Worm (Caenorhabditis elegans) whole organism, L4 larva: ENCODE results near the gene F13H6.5.

ENCODE experiments used
- Y105C5A.15 ChIP-seq: fragments of 200-800 bp; sonication (Bioruptor generic); IDR thresholded peaks from 2 replicates; pipeline ENCODE4 v1.3.6; 2022; ENCODE audit warnings: missing genetic modification characterization, missing compliant biosample characterization
- aha-1 ChIP-seq: fragments of 150-350 bp; peaks from one replicate; lab custom pipeline; 2014; ENCODE audit warnings: missing biosample characterization, missing genetic modification characterization
- attf-4 ChIP-seq: sonication (generic microtip); optimal IDR thresholded peaks from 3 replicates; lab custom pipeline; 2017; ENCODE audit warnings: missing biosample characterization, missing genetic modification characterization
- ceh-20 ChIP-seq: fragments of 200-800 bp; sonication (Bioruptor generic); IDR thresholded peaks from 2 replicates; pipeline ENCODE4 v1.3.6; 2022; ENCODE audit warnings: missing genetic modification reagents, missing genetic modification characterization, missing compliant biosample characterization
- ceh-82 ChIP-seq: sonication (generic microtip); optimal IDR thresholded peaks from 2 replicates; lab custom pipeline; 2017; ENCODE audit warnings: missing biosample characterization, missing genetic modification characterization
- daf-16 ChIP-seq, 3 experiments: sonication (generic microtip); optimal IDR thresholded peaks; 2 replicates each; lab custom pipeline; 2016 to 2017; ENCODE audit warnings: missing genetic modification characterization in 3 of 3, missing genetic modification reagents in 3 of 3, mild to moderate bottlenecking in 2 of 3, missing compliant biosample characterization in 2 of 3, missing biosample characterization in 1 of 3, moderate library complexity in 1 of 3
- dmd-6 ChIP-seq: fragments of 200-800 bp; sonication (Bioruptor generic); IDR thresholded peaks from 2 replicates; pipeline ENCODE4 v1.3.6; 2022; ENCODE audit warnings: missing genetic modification reagents, missing genetic modification characterization, missing compliant biosample characterization
- dve-1 ChIP-seq: sonication (generic microtip); optimal IDR thresholded peaks from 2 replicates; lab custom pipeline; 2017; ENCODE audit warnings: antibody characterized with exemption, mild to moderate bottlenecking, missing genetic modification characterization, missing compliant biosample characterization; ENCODE audit not compliant: insufficient read depth
- fkh-10 ChIP-seq: fragments of 150-350 bp; optimal IDR thresholded peaks from 2 replicates; lab custom pipeline; 2014; ENCODE audit warnings: missing biosample characterization, missing genetic modification reagents, missing genetic modification characterization
- hif-1 ChIP-seq, 2 experiments: sonication (generic microtip); optimal IDR thresholded peaks; 2 replicates each; lab custom pipeline; 2016 to 2017; ENCODE audit warnings: missing compliant biosample characterization in 2 of 2, missing genetic modification characterization in 2 of 2, missing genetic modification reagents in 2 of 2, missing genotype in 2 of 2, mild to moderate bottlenecking in 1 of 2
- hlh-11 ChIP-seq: fragments of 200-800 bp; sonication (Bioruptor generic); optimal IDR thresholded peaks from 2 replicates; lab custom pipeline; 2018; ENCODE audit warnings: mild to moderate bottlenecking, missing genetic modification characterization, missing compliant biosample characterization
- hlh-30 ChIP-seq: sonication (generic microtip); optimal IDR thresholded peaks from 2 replicates; lab custom pipeline; 2017; ENCODE audit warnings: antibody characterized with exemption, mild to moderate bottlenecking, missing genetic modification characterization, missing compliant biosample characterization; ENCODE audit not compliant: insufficient read depth
- lin-1 ChIP-seq: fragments of 200-800 bp; sonication (Bioruptor generic); IDR thresholded peaks from 2 replicates; pipeline ENCODE4 v1.3.6; 2022; ENCODE audit warnings: missing genetic modification reagents, missing genetic modification characterization, missing compliant biosample characterization
- lin-13 ChIP-seq: fragments of 150-350 bp; optimal IDR thresholded peaks from 2 replicates; lab custom pipeline; 2014; ENCODE audit warnings: missing biosample characterization, missing genetic modification reagents, missing genetic modification characterization
- lin-29 ChIP-seq: fragments of 200-800 bp; sonication (Bioruptor generic); IDR thresholded peaks from 2 replicates; pipeline ENCODE4 v1.3.6; 2022; ENCODE audit warnings: missing genetic modification reagents, missing genetic modification characterization, missing compliant biosample characterization
- lir-3 ChIP-seq: sonication (generic microtip); optimal IDR thresholded peaks from 2 replicates; lab custom pipeline; 2016; ENCODE audit warnings: mild to moderate bottlenecking, missing genetic modification characterization, missing compliant biosample characterization
- lsy-2 ChIP-seq, 2 experiments: fragments of 150-350 bp in 1 of 2; sonication (generic microtip) in 1 of 2; optimal IDR thresholded peaks; 2 replicates each; lab custom pipeline; 2014 to 2017; ENCODE audit warnings: missing biosample characterization in 2 of 2, missing genetic modification characterization in 2 of 2
- mes-2 ChIP-seq: sonication (generic microtip); optimal IDR thresholded peaks from 2 replicates; lab custom pipeline; 2016; ENCODE audit warnings: missing genotype, mild to moderate bottlenecking, missing genetic modification characterization, missing compliant biosample characterization; ENCODE audit not compliant: poor library complexity, severe bottlenecking
- nhr-28 ChIP-seq: fragments of 150-350 bp; optimal IDR thresholded peaks from 2 replicates; lab custom pipeline; 2014; ENCODE audit warnings: missing biosample characterization, missing genetic modification characterization
- nhr-41 ChIP-seq: fragments of 200-800 bp; sonication (Bioruptor generic); IDR thresholded peaks from 2 replicates; pipeline ENCODE4 v1.3.6; 2022; ENCODE audit warnings: missing genetic modification reagents, missing genetic modification characterization, missing compliant biosample characterization
- nhr-42 ChIP-seq: fragments of 200-800 bp; sonication (Bioruptor generic); IDR thresholded peaks from 2 replicates; pipeline ENCODE4 v1.3.6; 2022; ENCODE audit warnings: missing genetic modification characterization, missing compliant biosample characterization
- nhr-48 ChIP-seq: sonication (generic microtip); optimal IDR thresholded peaks from 2 replicates; lab custom pipeline; 2016; ENCODE audit warnings: mild to moderate bottlenecking, missing genetic modification characterization, missing compliant biosample characterization
- pha-4 ChIP-seq, 2 experiments: fragments of 150-350 bp in 1 of 2; fragments of 200-800 bp in 1 of 2; sonication (Bioruptor generic) in 1 of 2; IDR thresholded peaks in 1 of 2; optimal IDR thresholded peaks in 1 of 2; 2 replicates each; pipeline versions ENCODE4 v1.3.6 to Lab custom; 2014 to 2022; ENCODE audit warnings: missing genetic modification characterization in 2 of 2, missing genetic modification reagents in 2 of 2, missing biosample characterization in 1 of 2, missing compliant biosample characterization in 1 of 2
- php-3 ChIP-seq: fragments of 200-800 bp; sonication (Bioruptor generic); IDR thresholded peaks from 2 replicates; pipeline ENCODE4 v1.3.6; 2022; ENCODE audit warnings: missing genetic modification reagents, missing genetic modification characterization, missing compliant biosample characterization
- pqm-1 ChIP-seq: sonication (generic microtip); optimal IDR thresholded peaks from 2 replicates; lab custom pipeline; 2017; ENCODE audit warnings: missing biosample characterization, missing genetic modification characterization
- sdz-12 ChIP-seq: fragments of 200-800 bp; sonication (Bioruptor generic); optimal IDR thresholded peaks from 2 replicates; lab custom pipeline; 2018; ENCODE audit warnings: mild to moderate bottlenecking, missing genetic modification characterization, missing compliant biosample characterization
- snpc-4 ChIP-seq: fragments of 150-350 bp; optimal IDR thresholded peaks from 2 replicates; lab custom pipeline; 2014; ENCODE audit warnings: missing biosample characterization, missing genetic modification characterization
- spr-3 ChIP-seq: fragments of 200-800 bp; sonication (Bioruptor generic); optimal IDR thresholded peaks from 2 replicates; lab custom pipeline; 2018; ENCODE audit warnings: mild to moderate bottlenecking, missing genetic modification characterization, missing compliant biosample characterization
- tag-97 ChIP-seq: fragments of 200-800 bp; sonication (Bioruptor generic); IDR thresholded peaks from 2 replicates; pipeline ENCODE4 v1.3.6; 2022; ENCODE audit warnings: missing genetic modification characterization, missing compliant biosample characterization
- tra-1 ChIP-seq: fragments of 200-800 bp; sonication (Bioruptor generic); IDR thresholded peaks from 2 replicates; pipeline ENCODE4 v1.3.6; 2022; ENCODE audit warnings: missing genetic modification reagents, missing genetic modification characterization, missing compliant biosample characterization
- unc-130 ChIP-seq: sonication (generic microtip); optimal IDR thresholded peaks from 2 replicates; lab custom pipeline; 2016; ENCODE audit warnings: missing genetic modification reagents, missing genetic modification characterization, missing compliant biosample characterization
- unc-62 ChIP-seq, 3 experiments: fragments of 150-350 bp in 1 of 3; sonication (generic microtip); optimal IDR thresholded peaks in 2 of 3; peaks in 1 of 3; 1 replicate in 1 of 3; 2 replicates in 2 of 3; lab custom pipeline; 2014 to 2017; ENCODE audit warnings: missing biosample characterization in 3 of 3, missing genetic modification characterization in 3 of 3, missing genetic modification reagents in 3 of 3, missing genotype in 1 of 3
- zfp-3 ChIP-seq: fragments of 200-800 bp; sonication (Bioruptor generic); conservative IDR thresholded peaks from 2 replicates; pipeline ENCODE4 v1.3.6; 2022; ENCODE audit warnings: missing genetic modification reagents, missing genetic modification characterization, missing compliant biosample characterization
- ztf-7 ChIP-seq: fragments of 150-350 bp; optimal IDR thresholded peaks from 2 replicates; lab custom pipeline; 2014; ENCODE audit warnings: missing biosample characterization, missing genetic modification characterization

The F13H6.5 gene

DNA sequence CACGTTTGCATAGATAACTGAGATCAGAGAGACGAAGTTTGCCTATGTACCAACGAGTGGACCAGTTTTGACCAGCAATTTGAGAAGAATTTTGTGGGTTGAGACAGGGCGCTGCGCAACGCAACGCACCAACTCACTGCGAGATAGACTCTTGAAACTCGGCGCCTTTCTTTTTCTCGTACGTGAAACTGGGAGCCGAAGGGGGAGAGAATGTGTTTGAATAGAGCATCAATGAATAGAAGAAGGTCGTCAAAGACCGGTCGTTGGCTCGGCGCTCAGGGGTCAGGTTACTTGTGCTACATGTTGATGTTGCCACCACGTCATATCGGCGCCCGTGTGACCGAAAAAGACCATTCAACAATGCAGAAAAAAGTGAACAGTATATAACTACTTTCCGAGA, 15.2 kb downstream of the F13H6.5 start:
- TF ChIP-seq pha-4 (GFP tag; IDR thresholded peaks at IDR 0.05; lab: Robert Waterston, UW), result peak; percentile 73
- no peak for TF ChIP-seq pha-4 (tag; optimal IDR thresholded peaks at IDR 0.05; lab: Kevin White, UChicago)
- no peak for TF ChIP-seq lin-13 (GFP tag; lab: Kevin White, UChicago)

DNA sequence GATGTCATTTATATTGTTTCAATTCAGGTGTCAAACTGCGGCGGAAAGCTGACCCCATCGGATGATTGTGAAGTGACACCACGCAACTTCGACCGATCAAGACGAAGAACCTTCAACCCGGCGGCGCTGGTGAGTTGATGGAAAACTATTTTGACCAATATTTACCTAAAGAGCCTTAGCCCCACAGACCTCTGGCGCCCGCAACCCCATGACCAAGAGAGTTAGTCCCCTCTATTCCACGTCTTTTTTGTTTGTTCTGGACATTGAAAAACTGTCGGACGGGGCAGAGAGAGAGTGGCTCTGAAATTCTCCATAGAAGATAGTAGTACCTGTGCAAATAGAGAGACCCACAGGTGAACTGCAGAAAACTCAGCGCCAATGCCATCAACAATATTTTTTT, 16.0 kb downstream of the F13H6.5 start:
- TF ChIP-seq zfp-3 (GFP tag; lab: Robert Waterston, UW), result no peak
- 0 out of 2 replicates have a peak, but pooled peaks have one; percentile 33 for TF ChIP-seq pha-4 (GFP tag; IDR thresholded peaks at IDR 0.05; lab: Robert Waterston, UW)
- no peak for TF ChIP-seq pha-4 (tag; optimal IDR thresholded peaks at IDR 0.05; lab: Kevin White, UChicago)
- 0 out of 2 replicates have a peak, but pooled peaks have one; percentile 9 for TF ChIP-seq nhr-42 (GFP tag; lab: Robert Waterston, UW)
- peak in 1 of 2 experiments; percentile 20 for TF ChIP-seq unc-62 (GFP tag; optimal IDR thresholded peaks at IDR 0.05 in 1 of 2; lab: Kevin White, UChicago)
- TF ChIP-seq unc-62 (tag; optimal IDR thresholded peaks at IDR 0.05; lab: Kevin White, UChicago), result no peak

ce11 chrV:6357236-6357635, 17.5 kb downstream of the F13H6.5 start:
- TF ChIP-seq nhr-28 (peak; percentile 23), hif-1 (tag; optimal IDR thresholded peaks at IDR 0.05; lab: Kevin White, UChicago) (no peak), pha-4 (GFP tag; IDR thresholded peaks at IDR 0.05; lab: Robert Waterston, UW) (no peak), pha-4 (tag; optimal IDR thresholded peaks at IDR 0.05; lab: Kevin White, UChicago) (peak; percentile 18), lin-29 (GFP tag; lab: Robert Waterston, UW) (0 out of 2 replicates have a peak, but pooled peaks have one; percentile 50), Y105C5A.15 (GFP tag; lab: Robert Waterston, UW) (no peak), hlh-30 (tag; lab: Kevin White, UChicago) (peak; percentile 45), lsy-2 (tag; optimal IDR thresholded peaks at IDR 0.05; lab: Kevin White, UChicago) (no peak), aha-1 (tag; lab: Kevin White, UChicago) (peak; percentile 93), sdz-12 (GFP tag; lab: Kevin White, UChicago) (no peak), mes-2 (tag; lab: Kevin White, UChicago) (peak; percentile 5), tag-97 (GFP tag; lab: Robert Waterston, UW) (no peak), ztf-7 (tag; lab: Kevin White, UChicago) (no peak), nhr-41 (GFP tag; lab: Robert Waterston, UW) (0 out of 2 replicates have a peak, but pooled peaks have one; percentile 45)

ce11 chrV:6355975-6356441, 18.7 kb downstream of the F13H6.5 start, which contains the start of gene bcl-11:
bcl-11 (plus strand) TSS chrV:6356025.
- TF ChIP-seq daf-16 (GFP tag; optimal IDR thresholded peaks at IDR 0.05; lab: Kevin White, UChicago) (no peak), daf-16 (tag; optimal IDR thresholded peaks at IDR 0.05; lab: Kevin White, UChicago) (peak; percentile 26), ceh-20 (0 out of 2 replicates have a peak, but pooled peaks have one; percentile 17), attf-4 (tag; lab: Kevin White, UChicago) (no peak), unc-62 (GFP tag; optimal IDR thresholded peaks at IDR 0.05 in 1 of 2; lab: Kevin White, UChicago) (peak in 1 of 2 experiments; percentile 20), unc-62 (tag; optimal IDR thresholded peaks at IDR 0.05; lab: Kevin White, UChicago) (no peak), lin-1 (GFP tag; lab: Robert Waterston, UW) (peak; percentile 36; the same call in 1 of the 2 replicates), zfp-3 (GFP tag; lab: Robert Waterston, UW) (no peak), nhr-48 (tag; lab: Kevin White, UChicago) (peak; percentile 60), hlh-30 (tag; lab: Kevin White, UChicago) (peak; percentile 23), dve-1 (tag; lab: Kevin White, UChicago) (peak; percentile 60), hlh-11 (tag; lab: Kevin White, UChicago) (peak; percentile 71), pqm-1 (tag; lab: Kevin White, UChicago) (peak; percentile 59), unc-130 (GFP tag; lab: Kevin White, UChicago) (no peak), hif-1 (tag; optimal IDR thresholded peaks at IDR 0.05; lab: Kevin White, UChicago) (peak in 1 of 2 experiments; percentile 19), ceh-82 (tag; lab: Kevin White, UChicago) (no peak), spr-3 (GFP tag; lab: Kevin White, UChicago) (no peak), fkh-10 (GFP tag; lab: Kevin White, UChicago) (no peak), dmd-6 (GFP tag; lab: Robert Waterston, UW) (peak; percentile 89), php-3 (GFP tag; lab: Robert Waterston, UW) (peak; percentile 59; the same call in 1 of the 2 replicates), lir-3 (tag; lab: Kevin White, UChicago) (no peak), snpc-4 (no peak), nhr-28 (peak; percentile 49), tra-1 (GFP tag; lab: Robert Waterston, UW) (0 out of 2 replicates have a peak, but pooled peaks have one; percentile 56)
